Worm (Caenorhabditis elegans): ENCODE results near the gene dpy-19.

DNA sequence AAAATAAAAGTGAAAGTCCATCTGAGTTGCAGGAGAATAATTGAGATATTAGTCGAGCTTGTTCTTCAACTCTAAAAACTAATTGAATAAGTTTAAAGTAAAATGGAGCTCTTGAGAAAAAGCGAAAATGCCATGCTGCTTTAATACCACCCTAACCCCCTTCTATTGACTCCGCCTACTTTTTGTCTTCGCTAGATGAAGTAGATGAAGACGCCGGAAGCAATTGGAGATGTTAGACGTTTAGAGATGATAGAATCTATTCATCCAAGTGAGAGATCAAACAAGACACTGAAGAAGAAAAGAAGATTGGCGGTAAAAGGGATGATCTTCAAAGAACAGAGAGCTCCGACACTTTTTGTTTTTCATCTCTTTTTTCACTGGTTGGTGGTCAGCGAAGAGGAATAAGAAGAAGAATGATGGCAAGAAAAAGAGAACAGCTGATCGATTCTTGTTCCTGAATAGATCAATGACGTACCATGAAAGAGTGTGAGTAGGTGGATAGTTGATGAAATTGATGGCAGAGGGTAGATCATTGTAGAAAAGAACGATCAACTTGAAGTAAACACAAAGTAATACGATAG lies 12.8 kb downstream of the dpy-19 start:
- TF ChIP-seq npax-4 (tag; optimal IDR thresholded peaks at IDR 0.05) (no peak), unc-55 (GFP tag; optimal IDR thresholded peaks at IDR 0.05) (no peak), pha-2 (tag; optimal IDR thresholded peaks at IDR 0.05) (no peak), ceh-22 (tag; optimal IDR thresholded peaks at IDR 0.05) (no peak), elt-2 (tag; optimal IDR thresholded peaks at IDR 0.05) (no peak), unc-42 (tag; optimal IDR thresholded peaks at IDR 0.05) (no peak)

Measured in whole organism, late embryonic.